Worm (Caenorhabditis elegans) whole organism, young adult: Measurements from ENCODE around the gene hlh-14.

Source experiments
- F22D6.2 ChIP-seq: sonication (generic microtip); optimal IDR thresholded peaks from 2 replicates; lab custom pipeline; 2016; ENCODE audit warnings: mild to moderate bottlenecking, missing genetic modification characterization, missing compliant biosample characterization
- F23B12.7 ChIP-seq: sonication (generic microtip); optimal IDR thresholded peaks from 2 replicates; lab custom pipeline; 2017; ENCODE audit warnings: missing genetic modification characterization, mild to moderate bottlenecking, missing compliant biosample characterization, antibody characterized with exemption, moderate library complexity; ENCODE audit not compliant: insufficient read depth
- F33H1.4 ChIP-seq: fragments of 200-800 bp; sonication (Bioruptor generic); IDR thresholded peaks from 2 replicates; pipeline ENCODE4 v1.3.6; 2022; ENCODE audit warnings: missing genetic modification reagents, missing genetic modification characterization, missing compliant biosample characterization
- F37B4.10 ChIP-seq: fragments of 200-800 bp; sonication (Bioruptor generic); IDR thresholded peaks from 2 replicates; pipeline ENCODE4 v1.3.6; 2022; ENCODE audit warnings: missing genetic modification characterization, missing compliant biosample characterization
- F52B5.7 ChIP-seq: sonication (generic microtip); optimal IDR thresholded peaks from 2 replicates; lab custom pipeline; 2016; ENCODE audit warnings: mild to moderate bottlenecking, missing genetic modification characterization, missing compliant biosample characterization
- F57A8.1 ChIP-seq: fragments of 200-800 bp; sonication (Bioruptor generic); optimal IDR thresholded peaks from 2 replicates; lab custom pipeline; 2018; ENCODE audit warnings: mild to moderate bottlenecking, missing genetic modification characterization, moderate library complexity, missing compliant biosample characterization
- K11D2.4 ChIP-seq: fragments of 200-800 bp; sonication (Bioruptor generic); IDR thresholded peaks from 2 replicates; pipeline ENCODE4 v1.3.6; 2022; ENCODE audit warnings: missing genetic modification reagents, missing genetic modification characterization, missing compliant biosample characterization
- T26A5.8 ChIP-seq: sonication (generic microtip); optimal IDR thresholded peaks from 2 replicates; lab custom pipeline; 2016; ENCODE audit warnings: missing genetic modification characterization, missing compliant biosample characterization
- ZK185.1 ChIP-seq: sonication (generic microtip); optimal IDR thresholded peaks from 2 replicates; lab custom pipeline; 2016; ENCODE audit warnings: mild to moderate bottlenecking, missing genetic modification characterization, missing compliant biosample characterization; ENCODE audit not compliant: poor library complexity, severe bottlenecking
- athp-1 ChIP-seq: sonication (generic microtip); optimal IDR thresholded peaks from 2 replicates; lab custom pipeline; 2017; ENCODE audit warnings: mild to moderate bottlenecking, missing genetic modification characterization, missing compliant biosample characterization
- ceh-100 ChIP-seq: fragments of 200-800 bp; sonication (Bioruptor generic); IDR thresholded peaks from 2 replicates; pipeline ENCODE4 v1.3.6; 2022; ENCODE audit warnings: missing genetic modification reagents, missing genetic modification characterization, missing compliant biosample characterization
- ceh-58 ChIP-seq: fragments of 200-800 bp; sonication (Bioruptor generic); IDR thresholded peaks from 2 replicates; pipeline ENCODE4 v1.3.6; 2022; ENCODE audit warnings: missing genetic modification characterization, missing compliant biosample characterization
- chd-7 ChIP-seq: sonication (generic microtip); optimal IDR thresholded peaks from 2 replicates; lab custom pipeline; 2016; ENCODE audit warnings: mild to moderate bottlenecking, missing genetic modification characterization, moderate library complexity, missing compliant biosample characterization
- dox-1 ChIP-seq: fragments of 200-800 bp; sonication (Bioruptor generic); IDR thresholded peaks from 2 replicates; pipeline ENCODE4 v1.3.6; 2022; ENCODE audit warnings: missing genetic modification reagents, missing genetic modification characterization, missing compliant biosample characterization
- egl-18 ChIP-seq: fragments of 200-800 bp; sonication (Bioruptor generic); IDR thresholded peaks from 2 replicates; pipeline ENCODE4 v1.3.6; 2022; ENCODE audit warnings: missing genetic modification reagents, missing genetic modification characterization, missing compliant biosample characterization
- egl-44 ChIP-seq: fragments of 200-800 bp; sonication (Bioruptor generic); IDR thresholded peaks from 2 replicates; pipeline ENCODE4 v1.3.6; 2022; ENCODE audit warnings: missing genetic modification reagents, missing genetic modification characterization, missing compliant biosample characterization
- egrh-3 ChIP-seq: fragments of 200-800 bp; sonication (Bioruptor generic); IDR thresholded peaks from 2 replicates; pipeline ENCODE4 v1.3.6; 2022; ENCODE audit warnings: missing genetic modification reagents, missing genetic modification characterization, missing compliant biosample characterization
- ets-4 ChIP-seq: fragments of 200-800 bp; sonication (Bioruptor generic); optimal IDR thresholded peaks from 2 replicates; lab custom pipeline; 2018; ENCODE audit warnings: mild to moderate bottlenecking, missing genetic modification characterization, missing compliant biosample characterization
- hlh-26 ChIP-seq: fragments of 200-800 bp; sonication (Bioruptor generic); conservative IDR thresholded peaks from 2 replicates; pipeline ENCODE4 v1.3.6; 2022; ENCODE audit warnings: missing genetic modification reagents, missing genetic modification characterization, missing compliant biosample characterization
- hsf-1 ChIP-seq: fragments of 200-800 bp; sonication (Bioruptor generic); IDR thresholded peaks from 2 replicates; pipeline ENCODE4 v1.3.6; 2022; ENCODE audit warnings: missing genetic modification reagents, missing genetic modification characterization, missing compliant biosample characterization
- let-607 ChIP-seq, 2 experiments: fragments of 200-800 bp in 1 of 2; sonication (Bioruptor generic) in 1 of 2; sonication (generic microtip) in 1 of 2; optimal IDR thresholded peaks; 2 replicates each; lab custom pipeline; 2016 to 2018; ENCODE audit warnings: mild to moderate bottlenecking in 2 of 2, missing compliant biosample characterization in 2 of 2, missing genetic modification characterization in 2 of 2, moderate library complexity in 2 of 2, missing genotype in 1 of 2
- lsy-27 ChIP-seq: sonication (generic microtip); optimal IDR thresholded peaks from 2 replicates; lab custom pipeline; 2017; ENCODE audit warnings: missing genetic modification characterization, mild to moderate bottlenecking, missing compliant biosample characterization, antibody characterized with exemption, missing genotype, borderline replicate concordance; ENCODE audit not compliant: insufficient read depth
- madf-10 ChIP-seq: sonication (generic microtip); optimal IDR thresholded peaks from 2 replicates; lab custom pipeline; 2016; ENCODE audit warnings: mild to moderate bottlenecking, missing genetic modification characterization, missing compliant biosample characterization
- mcd-1 ChIP-seq: fragments of 200-800 bp; sonication (Bioruptor generic); IDR thresholded peaks from 2 replicates; pipeline ENCODE4 v1.3.6; 2022; ENCODE audit warnings: missing genetic modification reagents, missing genetic modification characterization, missing compliant biosample characterization
- mes-4 ChIP-seq: sonication (generic microtip); optimal IDR thresholded peaks from 2 replicates; lab custom pipeline; 2016; ENCODE audit warnings: missing genotype, missing genetic modification characterization, missing compliant biosample characterization
- mxl-1 ChIP-seq: sonication (generic microtip); optimal IDR thresholded peaks from 2 replicates; lab custom pipeline; 2016; ENCODE audit warnings: missing genetic modification characterization, missing compliant biosample characterization
- nhr-120 ChIP-seq: fragments of 200-800 bp; sonication (Bioruptor generic); IDR thresholded peaks from 2 replicates; pipeline ENCODE4 v1.3.6; 2022; ENCODE audit warnings: missing genetic modification characterization, missing compliant biosample characterization
- nhr-27 ChIP-seq: fragments of 200-800 bp; sonication (Bioruptor generic); optimal IDR thresholded peaks from 2 replicates; lab custom pipeline; 2018; ENCODE audit warnings: mild to moderate bottlenecking, missing genetic modification characterization, moderate library complexity, missing compliant biosample characterization
- nhr-80 ChIP-seq: sonication (generic microtip); optimal IDR thresholded peaks from 2 replicates; lab custom pipeline; 2016; ENCODE audit warnings: missing genetic modification characterization, missing compliant biosample characterization
- rcor-1 ChIP-seq: fragments of 200-800 bp; sonication (Bioruptor generic); IDR thresholded peaks from 2 replicates; pipeline ENCODE4 v1.3.6; 2022; ENCODE audit warnings: missing genetic modification reagents, missing genetic modification characterization, missing compliant biosample characterization
- rec-8 ChIP-seq, 2 experiments: sonication (generic microtip); optimal IDR thresholded peaks; 2 replicates each; lab custom pipeline; 2016; ENCODE audit warnings: mild to moderate bottlenecking in 2 of 2, missing genetic modification characterization in 2 of 2, missing genetic modification reagents in 2 of 2, missing genotype in 2 of 2, missing biosample characterization in 1 of 2, missing compliant biosample characterization in 1 of 2, moderate library complexity in 1 of 2
- snpc-1.3 ChIP-seq: sonication (generic microtip); optimal IDR thresholded peaks from 2 replicates; lab custom pipeline; 2017; ENCODE audit warnings: missing genetic modification characterization, mild to moderate bottlenecking, missing compliant biosample characterization, antibody characterized with exemption, moderate library complexity, missing genotype, missing genetic modification reagents; ENCODE audit not compliant: insufficient read depth
- somi-1 ChIP-seq: fragments of 200-800 bp; sonication (Bioruptor generic); optimal IDR thresholded peaks from 2 replicates; lab custom pipeline; 2018; ENCODE audit warnings: mild to moderate bottlenecking, missing genetic modification characterization, missing compliant biosample characterization
- tbp1 ChIP-seq: fragments of 200-800 bp; sonication (Bioruptor generic); optimal IDR thresholded peaks from 2 replicates; lab custom pipeline; 2018; ENCODE audit warnings: mild to moderate bottlenecking, missing genetic modification characterization, missing compliant biosample characterization
- zfh-2 ChIP-seq: fragments of 200-800 bp; sonication (Bioruptor generic); conservative IDR thresholded peaks from 2 replicates; pipeline ENCODE4 v1.3.6; 2022; ENCODE audit warnings: missing genetic modification reagents, missing genetic modification characterization, missing compliant biosample characterization
- ztf-18 ChIP-seq: sonication (generic microtip); optimal IDR thresholded peaks from 2 replicates; lab custom pipeline; 2016; ENCODE audit warnings: missing genotype, mild to moderate bottlenecking, missing genetic modification characterization, missing compliant biosample characterization
- ztf-26 ChIP-seq: sonication (generic microtip); optimal IDR thresholded peaks from 2 replicates; lab custom pipeline; 2017; ENCODE audit warnings: missing genetic modification characterization, missing compliant biosample characterization

hlh-14 gene

ce11 chrII:5749733-5750238 lies 11.1 kb upstream of the hlh-14 start, which contains the start of gene ifb-2:
Gene ifb-2 (plus strand): TSS chrII:5750188.
- TF ChIP-seq athp-1 (tag; lab: Kevin White, UChicago) (no peak), mcd-1 (GFP tag; lab: Robert Waterston, UW) (no peak), ztf-18 (tag; lab: Kevin White, UChicago) (no peak), nhr-80 (peak; percentile 92), F23B12.7 (tag; lab: Kevin White, UChicago) (no peak), let-607 (tag; optimal IDR thresholded peaks at IDR 0.05; lab: Kevin White, UChicago) (no peak), dox-1 (GFP tag; lab: Robert Waterston, UW) (0 out of 2 replicates have a peak, but pooled peaks have one; percentile 15), nhr-27 (tag; lab: Kevin White, UChicago) (no peak), K11D2.4 (no peak), ets-4 (GFP tag; lab: Kevin White, UChicago) (no peak), F33H1.4 (GFP tag; lab: Robert Waterston, UW) (no peak), egl-44 (GFP tag; lab: Robert Waterston, UW) (no peak), hlh-26 (GFP tag; lab: Robert Waterston, UW) (no peak)

- TF ChIP-seq rec-8 (tag; optimal IDR thresholded peaks at IDR 0.05; lab: Kevin White, UChicago) (no peak), F57A8.1 (GFP tag; lab: Kevin White, UChicago) (no peak), T26A5.8 (no peak), F37B4.10 (GFP tag; lab: Robert Waterston, UW) (no peak), ztf-18 (tag; lab: Kevin White, UChicago) (no peak), egrh-3 (GFP tag; lab: Robert Waterston, UW) (no peak), ets-4 (GFP tag; lab: Kevin White, UChicago) (peak; percentile 31), dox-1 (GFP tag; lab: Robert Waterston, UW) (0 out of 2 replicates have a peak, but pooled peaks have one; percentile 26), egl-18 (GFP tag; lab: Robert Waterston, UW) (no peak), mes-4 (tag; lab: Kevin White, UChicago) (no peak), nhr-80 (peak; percentile 89), ceh-100 (GFP tag; lab: Robert Waterston, UW) (no peak), F23B12.7 (tag; lab: Kevin White, UChicago) (no peak), madf-10 (tag; lab: Kevin White, UChicago) (no peak), lsy-27 (tag; lab: Kevin White, UChicago) (no peak)
Measured at ce11 chrII:5748395-5748794, 9.7 kb upstream of the hlh-14 start.

- TF ChIP-seq nhr-80 (peak; percentile 47), hsf-1 (no peak)
Measured at ce11 chrII:5747312-5747711, 8.6 kb upstream of the hlh-14 start.

ce11 chrII:5745088-5745487 lies 6.4 kb upstream of the hlh-14 start, which contains the start of gene F10C1.9:
Gene F10C1.9 (minus strand): TSS chrII:5745284.
- no peak for TF ChIP-seq rcor-1
- TF ChIP-seq tbp1 (GFP tag; lab: Kevin White, UChicago): no peak
- no peak for TF ChIP-seq somi-1
- no peak for TF ChIP-seq F22D6.2 (tag; lab: Kevin White, UChicago)
- no peak for TF ChIP-seq F57A8.1 (GFP tag; lab: Kevin White, UChicago)
- TF ChIP-seq madf-10 (tag; lab: Kevin White, UChicago): no peak
- no peak for TF ChIP-seq nhr-120
- no peak for TF ChIP-seq zfh-2
- no peak for TF ChIP-seq ztf-26 (tag; lab: Kevin White, UChicago)
- TF ChIP-seq F52B5.7: no peak
- TF ChIP-seq snpc-1.3 (tag; lab: Kevin White, UChicago): no peak
- no peak for TF ChIP-seq chd-7
- TF ChIP-seq mxl-1: no peak
- TF ChIP-seq ZK185.1 (tag; lab: Kevin White, UChicago): no peak
- TF ChIP-seq ceh-58 (GFP tag; lab: Robert Waterston, UW): no peak
